Fruit fly (Drosophila melanogaster) whole organism, embryonic: ENCODE results near the gene Nepl21.
A peak's percentile ranks its signal among the peaks of the same experiment; 100 is the strongest.

ENCODE experiments used
- Bdp1 ChIP-seq: fragments of 200-800 bp; sonication (Bioruptor generic); optimal IDR thresholded peaks from 3 replicates; lab custom pipeline; 2016; ENCODE audit warnings: missing biosample characterization, missing genetic modification characterization
- CG13894 ChIP-seq: fragments of 200-800 bp; sonication (Bioruptor generic); optimal IDR thresholded peaks from 3 replicates; lab custom pipeline; 2018; ENCODE audit warnings: missing biosample characterization, mild to moderate bottlenecking, missing genetic modification characterization, moderate library complexity
- CG2678 ChIP-seq: fragments of 200-800 bp; sonication (Bioruptor generic); optimal IDR thresholded peaks from 3 replicates; lab custom pipeline; 2019; ENCODE audit warnings: missing biosample characterization, mild to moderate bottlenecking, missing genetic modification characterization, moderate library complexity
- CG6689 ChIP-seq: fragments of 200-800 bp; sonication (Bioruptor generic); IDR thresholded peaks from 2 replicates; pipeline ENCODE4 v1.3.6; 2022; ENCODE audit warnings: missing biosample characterization, missing genetic modification characterization
- CG7372 ChIP-seq: fragments of 200-800 bp; sonication (Bioruptor generic); IDR thresholded peaks from 2 replicates; pipeline ENCODE4 v1.3.6; 2022; ENCODE audit warnings: missing biosample characterization, missing genetic modification characterization
- CG8281 ChIP-seq: fragments of 200-800 bp; sonication (Bioruptor generic); optimal IDR thresholded peaks from 2 replicates; lab custom pipeline; 2018; ENCODE audit warnings: missing biosample characterization, mild to moderate bottlenecking, missing genetic modification characterization, moderate library complexity
- CG8765 ChIP-seq: fragments of 200-800 bp; sonication (Bioruptor generic); IDR thresholded peaks from 2 replicates; pipeline ENCODE4 v1.3.6; 2022; ENCODE audit warnings: missing biosample characterization, missing genetic modification characterization
- CG8924 ChIP-seq: fragments of 200-800 bp; optimal IDR thresholded peaks from 3 replicates; lab custom pipeline; 2019; ENCODE audit warnings: missing biosample characterization, mild to moderate bottlenecking, missing genetic modification characterization, moderate library complexity
- CG9932 ChIP-seq: fragments of 200-800 bp; sonication (Bioruptor generic); IDR thresholded peaks from 2 replicates; pipeline ENCODE4 v1.3.6; 2022; ENCODE audit warnings: missing biosample characterization, missing genetic modification characterization
- CHES-1-like ChIP-seq: fragments of 200-800 bp; sonication (Bioruptor generic); optimal IDR thresholded peaks from 2 replicates; lab custom pipeline; 2016; ENCODE audit warnings: missing biosample characterization, missing genetic modification characterization
- Dip3 ChIP-seq: fragments of 200-800 bp; sonication (Bioruptor generic); optimal IDR thresholded peaks from 3 replicates; lab custom pipeline; 2016; ENCODE audit warnings: missing biosample characterization, missing genetic modification characterization
- Drgx ChIP-seq: fragments of 200-800 bp; sonication (Bioruptor generic); IDR thresholded peaks from 2 replicates; pipeline ENCODE4 v1.3.6; 2022; ENCODE audit warnings: missing biosample characterization, missing genetic modification characterization
- Ets65A ChIP-seq: fragments of 200-800 bp; sonication (Bioruptor generic); peaks from one replicate; lab custom pipeline; 2016; ENCODE audit warnings: missing biosample characterization, missing genetic modification characterization
- Fer3 ChIP-seq: fragments of 200-800 bp; sonication (Bioruptor generic); optimal IDR thresholded peaks from 2 replicates; lab custom pipeline; 2018; ENCODE audit warnings: missing biosample characterization, mild to moderate bottlenecking, missing genetic modification characterization, moderate library complexity
- H2.0 ChIP-seq: fragments of 200-800 bp; sonication (Bioruptor generic); IDR thresholded peaks from 2 replicates; pipeline ENCODE4 v1.3.6; 2022; ENCODE audit warnings: missing biosample characterization, missing genetic modification characterization
- HLHmδ ChIP-seq: fragments of 200-800 bp; sonication (Bioruptor generic); optimal IDR thresholded peaks from 2 replicates; lab custom pipeline; 2018; ENCODE audit warnings: missing biosample characterization, mild to moderate bottlenecking, missing genetic modification characterization, moderate library complexity
- Hey ChIP-seq: fragments of 200-800 bp; sonication (Bioruptor generic); optimal IDR thresholded peaks from 3 replicates; lab custom pipeline; 2018; ENCODE audit warnings: missing biosample characterization, mild to moderate bottlenecking, missing genetic modification characterization
- Hr78 ChIP-seq, 2 experiments: fragments of 200-800 bp in 1 of 2; fragments of >200 bp in 1 of 2; sonication (Bioruptor generic) in 1 of 2; optimal IDR thresholded peaks; 2 replicates each; lab custom pipeline; 2017 to 2019; ENCODE audit warnings: missing biosample characterization in 2 of 2, missing genetic modification characterization in 2 of 2, mild to moderate bottlenecking in 1 of 2, moderate library complexity in 1 of 2
- MBD-R2 ChIP-seq: fragments of 200-800 bp; sonication (Bioruptor generic); IDR thresholded peaks from 2 replicates; pipeline ENCODE4 v1.3.6; 2022; ENCODE audit warnings: missing biosample characterization, missing genetic modification characterization
- Med ChIP-seq: fragments of 200-800 bp; sonication (Bioruptor generic); peaks from one replicate; lab custom pipeline; 2016; ENCODE audit warnings: missing biosample characterization, missing genetic modification characterization, mild to moderate bottlenecking, inconsistent platforms, moderate library complexity
- Oaz ChIP-seq: fragments of 200-800 bp; sonication (Bioruptor generic); IDR thresholded peaks from 2 replicates; pipeline ENCODE4 v1.3.6; 2022; ENCODE audit warnings: missing biosample characterization, missing genetic modification characterization
- Ptx1 ChIP-seq: fragments of 200-800 bp; sonication (Bioruptor generic); IDR thresholded peaks from 2 replicates; pipeline ENCODE4 v1.3.6; 2022; ENCODE audit warnings: missing biosample characterization, missing genetic modification characterization
- Xrp1 ChIP-seq: fragments of 200-800 bp; sonication (Bioruptor generic); IDR thresholded peaks from 2 replicates; pipeline ENCODE4 v1.3.6; 2022; ENCODE audit warnings: missing biosample characterization, missing genetic modification characterization
- danr ChIP-seq: fragments of 200-800 bp; sonication (Bioruptor generic); IDR thresholded peaks from 2 replicates; pipeline ENCODE4 v1.3.6; 2022; ENCODE audit warnings: missing biosample characterization, missing genetic modification characterization
- eve ChIP-seq, 2 experiments: fragments of >200 bp; optimal IDR thresholded peaks; 2 replicates each; lab custom pipeline; 2017; ENCODE audit warnings: missing biosample characterization in 2 of 2, missing genetic modification characterization in 2 of 2
- exex ChIP-seq: fragments of 200-800 bp; sonication (Bioruptor generic); optimal IDR thresholded peaks from 4 replicates; lab custom pipeline; 2018; ENCODE audit warnings: missing biosample characterization, mild to moderate bottlenecking, missing genetic modification characterization, moderate library complexity
- ftz-f1 ChIP-seq: fragments of 200-800 bp; sonication (Bioruptor generic); optimal IDR thresholded peaks from 2 replicates; lab custom pipeline; 2016; ENCODE audit warnings: missing biosample characterization, missing genetic modification characterization
- gcm2 ChIP-seq: fragments of 200-800 bp; sonication (Bioruptor generic); optimal IDR thresholded peaks from 2 replicates; lab custom pipeline; 2016; ENCODE audit warnings: missing biosample characterization, missing genetic modification characterization
- gsb ChIP-seq: fragments of 200-800 bp; sonication (Bioruptor generic); IDR thresholded peaks from 2 replicates; pipeline ENCODE4 v1.3.6; 2022; ENCODE audit warnings: missing biosample characterization, missing genetic modification characterization
- gt ChIP-seq: fragments of 200-800 bp; sonication (Bioruptor generic); IDR thresholded peaks from 2 replicates; pipeline ENCODE4 v1.3.6; 2022; ENCODE audit warnings: missing biosample characterization, missing genetic modification characterization
- knrl ChIP-seq: fragments of 200-800 bp; sonication (Bioruptor generic); IDR thresholded peaks from 3 replicates; pipeline ENCODE4 v1.3.6; 2022; ENCODE audit warnings: missing biosample characterization, missing genetic modification characterization; ENCODE audit not compliant: partially characterized antibody
- lab ChIP-seq: fragments of 200-800 bp; sonication (Bioruptor generic); optimal IDR thresholded peaks from 3 replicates; lab custom pipeline; 2017; ENCODE audit warnings: missing biosample characterization, missing genetic modification characterization, mild to moderate bottlenecking, moderate library complexity, missing genetic modification reagents
- nom ChIP-seq: fragments of 200-800 bp; sonication (Bioruptor generic); optimal IDR thresholded peaks from 2 replicates; lab custom pipeline; 2017; ENCODE audit warnings: missing biosample characterization, missing genetic modification characterization, mild to moderate bottlenecking, moderate library complexity, missing genetic modification reagents
- p53 ChIP-seq: fragments of 200-800 bp; sonication (Bioruptor generic); optimal IDR thresholded peaks from 2 replicates; lab custom pipeline; 2016; ENCODE audit warnings: missing biosample characterization, missing genetic modification characterization
- row ChIP-seq: fragments of 200-800 bp; sonication (Bioruptor generic); IDR thresholded peaks from 3 replicates; pipeline ENCODE4 v1.3.6; 2022; ENCODE audit warnings: missing biosample characterization, missing genetic modification characterization
- sens ChIP-seq: fragments of 200-800 bp; sonication (Bioruptor generic); peaks from one replicate; lab custom pipeline; 2016; ENCODE audit warnings: missing biosample characterization, missing genetic modification characterization
- sim ChIP-seq: fragments of 200-800 bp; sonication (Bioruptor generic); IDR thresholded peaks from 2 replicates; pipeline ENCODE4 v1.3.6; 2022; ENCODE audit warnings: missing biosample characterization, missing genetic modification characterization
- sisA ChIP-seq: fragments of 200-800 bp; sonication (Bioruptor generic); IDR thresholded peaks from 2 replicates; pipeline ENCODE4 v1.3.6; 2022; ENCODE audit warnings: missing biosample characterization, missing genetic modification characterization
- sob ChIP-seq: fragments of 200-800 bp; sonication (Bioruptor generic); IDR thresholded peaks from 2 replicates; pipeline ENCODE4 v1.3.6; 2022; ENCODE audit warnings: missing biosample characterization, missing genetic modification characterization
- stc ChIP-seq: fragments of 200-800 bp; sonication (Bioruptor generic); IDR thresholded peaks from 2 replicates; pipeline ENCODE4 v1.3.6; 2022; ENCODE audit warnings: missing biosample characterization, missing genetic modification characterization
- vvl ChIP-seq: fragments of 200-800 bp; sonication (Bioruptor generic); IDR thresholded peaks from 2 replicates; pipeline ENCODE4 v1.3.6; 2022; ENCODE audit warnings: missing biosample characterization, missing genetic modification characterization
- zf30C ChIP-seq: fragments of 200-800 bp; sonication (Bioruptor generic); optimal IDR thresholded peaks from 3 replicates; lab custom pipeline; 2018; ENCODE audit warnings: missing biosample characterization, mild to moderate bottlenecking, missing genetic modification characterization

Gene Nepl21

dm6 chr3R:28847547-28848316 lies 35.8 kb upstream of the Nepl21 start (continued):
- TF ChIP-seq ftz-f1 (GFP tag; lab: Kevin White, UChicago) (no peak), lab (no peak), Oaz (GFP tag; lab: Robert Waterston, UW) (no peak), Bdp1 (GFP tag; lab: Kevin White, UChicago) (no peak), gsb (no peak), danr (GFP tag; lab: Robert Waterston, UW) (no peak), sob (no peak), nom (GFP tag; lab: Kevin White, UChicago) (peak; percentile 3), CG9932 (GFP tag; lab: Robert Waterston, UW) (no peak), gcm2 (GFP tag; lab: Kevin White, UChicago) (no peak), CG2678 (tag; lab: Kevin White, UChicago) (peak; percentile 40)

- TF ChIP-seq p53 (no peak), CG8765 (GFP tag; lab: Robert Waterston, UW) (no peak), Fer3 (no peak), knrl (no peak), eve (GFP tag; optimal IDR thresholded peaks at IDR 0.05; lab: Kevin White, UChicago) (peak in 1 of 2 experiments; percentile 54), CG13894 (no peak), gt (GFP tag; lab: Robert Waterston, UW) (no peak), HLHmδ (GFP tag; lab: Kevin White, UChicago) (no peak), Med (GFP tag; lab: Kevin White, UChicago) (peak; percentile 43), CHES-1-like (GFP tag; lab: Kevin White, UChicago) (no peak), Hr78 (GFP tag; optimal IDR thresholded peaks at IDR 0.05; lab: Kevin White, UChicago) (peak in 1 of 2 experiments; percentile 25), Hey (tag; lab: Kevin White, UChicago) (peak; percentile 43), zf30C (GFP tag; lab: Kevin White, UChicago) (no peak), CG8281 (tag; lab: Kevin White, UChicago) (peak; percentile 66), exex (peak; percentile 36), sens (GFP tag; lab: Kevin White, UChicago) (no peak), H2.0 (GFP tag; lab: Robert Waterston, UW) (no peak), CG7372 (GFP tag; lab: Robert Waterston, UW) (peak; percentile 38; the same call in 1 of the 2 replicates)
Observed at dm6 chr3R:28848693-28849470, 34.6 kb upstream of the Nepl21 start.

- peak in 1 of 2 experiments; percentile 57 for TF ChIP-seq eve (GFP tag; optimal IDR thresholded peaks at IDR 0.05; lab: Kevin White, UChicago)
- TF ChIP-seq Ets65A: peak; percentile 81
- no peak for TF ChIP-seq Dip3 (GFP tag; lab: Kevin White, UChicago)
- peak; percentile 20; the same call in 1 of the 2 replicates for TF ChIP-seq Xrp1 (GFP tag; lab: Robert Waterston, UW)
- TF ChIP-seq Med (GFP tag; lab: Kevin White, UChicago): peak; percentile 64
- peak; percentile 15; the same call in 1 of the 2 replicates for TF ChIP-seq vvl (GFP tag; lab: Robert Waterston, UW)
- TF ChIP-seq Drgx (GFP tag; lab: Robert Waterston, UW): peak; percentile 71
- 0 out of 3 replicates have a peak, but pooled peaks have one; percentile 18 for TF ChIP-seq row
- peak; percentile 17; the same call in 1 of the 2 replicates for TF ChIP-seq sisA (GFP tag; lab: Robert Waterston, UW)
- TF ChIP-seq Ptx1 (GFP tag; lab: Robert Waterston, UW): 0 out of 2 replicates have a peak, but pooled peaks have one; percentile 16
- TF ChIP-seq CG6689 (GFP tag; lab: Robert Waterston, UW): 0 out of 2 replicates have a peak, but pooled peaks have one; percentile 17
- TF ChIP-seq sens (GFP tag; lab: Kevin White, UChicago): peak; percentile 42
- no peak for TF ChIP-seq MBD-R2 (GFP tag; lab: Robert Waterston, UW)
- no peak for TF ChIP-seq CG8924 (tag; lab: Kevin White, UChicago)
- TF ChIP-seq sim: 0 out of 2 replicates have a peak, but pooled peaks have one; percentile 5
- TF ChIP-seq stc (GFP tag; lab: Robert Waterston, UW): no peak
Observed at dm6 chr3R:28850662-28851257, 32.7 kb upstream of the Nepl21 start.
